Worm (Caenorhabditis elegans): ENCODE measurements around the gene F41G3.19.
"Not testable (repeated sequence)": the region's sequence is repeated elsewhere in the genome, so short reads cannot be mapped to it uniquely, and the experiment has no call there.

F41G3.19 gene

ce11 chrII:6752027-6752426 is at the start of gene F41G3.19:
Gene F41G3.19 (minus strand): TSS chrII:6752127.
- TF ChIP-seq unc-62 (GFP tag; optimal IDR thresholded peaks at IDR 0.05): no peak

ce11 chrII:6801262-6801661 is 49.3 kb upstream of the F41G3.19 start:
- no peak for TF ChIP-seq unc-62 (GFP tag; optimal IDR thresholded peaks at IDR 0.05)

ce11 chrII:6800104-6800711 is 48.3 kb upstream of the F41G3.19 start, which contains the start of gene F31E8.4:
Gene F31E8.4 (minus strand): TSS chrII:6800154.
- TF ChIP-seq unc-62 (GFP tag; optimal IDR thresholded peaks at IDR 0.05): no peak

- TF ChIP-seq unc-62 (GFP tag; optimal IDR thresholded peaks at IDR 0.05): no peak
These were observed 40.0 kb upstream of the F41G3.19 start, which contains the start of gene T13C2.2 for ce11 chrII:6791891-6792290. Gene T13C2.2 (plus strand): TSS chrII:6792191.

ce11 chrII:6788672-6789298 is 36.9 kb upstream of the F41G3.19 start, which contains the start of gene T13C2.3:
Gene T13C2.3 (plus strand): TSS chrII:6789248.
- no peak for TF ChIP-seq unc-62 (GFP tag; optimal IDR thresholded peaks at IDR 0.05)

ce11 chrII:6783377-6783829 is 31.5 kb upstream of the F41G3.19 start, which contains the start of gene gldi-2:
Gene gldi-2 (plus strand): TSS chrII:6783427.
- no peak for TF ChIP-seq unc-62 (GFP tag; optimal IDR thresholded peaks at IDR 0.05)

ce11 chrII:6782738-6783163 is 30.8 kb upstream of the F41G3.19 start:
- no peak for TF ChIP-seq unc-62 (GFP tag; optimal IDR thresholded peaks at IDR 0.05)

- no peak for TF ChIP-seq unc-62 (GFP tag; optimal IDR thresholded peaks at IDR 0.05)
These were observed 30.1 kb upstream of the F41G3.19 start for ce11 chrII:6781983-6782382.

ce11 chrII:6781231-6781630 is 29.3 kb upstream of the F41G3.19 start:
- TF ChIP-seq unc-62 (GFP tag; optimal IDR thresholded peaks at IDR 0.05): no peak

ce11 chrII:6779104-6779503 is 27.2 kb upstream of the F41G3.19 start, which contains the start of gene T13C2.7:
Gene T13C2.7 (plus strand): TSS chrII:6779404.
- TF ChIP-seq unc-62 (GFP tag; optimal IDR thresholded peaks at IDR 0.05): no peak

- TF ChIP-seq unc-62 (GFP tag; optimal IDR thresholded peaks at IDR 0.05): no peak
These were observed 24.6 kb upstream of the F41G3.19 start, which contains the start of gene ssup-72 for ce11 chrII:6776418-6777034. Gene ssup-72 (plus strand): TSS chrII:6776598.

- TF ChIP-seq unc-62 (GFP tag; optimal IDR thresholded peaks at IDR 0.05): not testable (repeated sequence)
These were observed 23.1 kb upstream of the F41G3.19 start, which contains the start of gene agr-1 for ce11 chrII:6775076-6775475. Gene agr-1 (minus strand): TSS chrII:6775176.

ce11 chrII:6772482-6772881 is 20.6 kb upstream of the F41G3.19 start:
- no peak for TF ChIP-seq unc-62 (GFP tag; optimal IDR thresholded peaks at IDR 0.05)

- no peak for TF ChIP-seq unc-62 (GFP tag; optimal IDR thresholded peaks at IDR 0.05)
These were observed 18.1 kb upstream of the F41G3.19 start for ce11 chrII:6770030-6770429.

- TF ChIP-seq unc-62 (GFP tag; optimal IDR thresholded peaks at IDR 0.05): no peak
These were observed 16.1 kb upstream of the F41G3.19 start, which contains the start of gene F41G3.18 for ce11 chrII:6768014-6768413. Gene F41G3.18 (plus strand): TSS chrII:6768314.

ce11 chrII:6764734-6765133 is 12.8 kb upstream of the F41G3.19 start, which contains the start of gene nlp-50:
Gene nlp-50 (plus strand): TSS chrII:6765034.
- no peak for TF ChIP-seq unc-62 (GFP tag; optimal IDR thresholded peaks at IDR 0.05)

All from whole organism, dauer.